Worm (Caenorhabditis elegans) whole organism, early embryonic: ENCODE results near the gene R08A2.1.

Experiments
- B0310.2 ChIP-seq: sonication (generic microtip); optimal IDR thresholded peaks from 2 replicates; lab custom pipeline; 2016; ENCODE audit warnings: mild to moderate bottlenecking, missing genetic modification characterization, missing compliant biosample characterization
- F13C5.2 ChIP-seq: sonication (generic microtip); optimal IDR thresholded peaks from 2 replicates; lab custom pipeline; 2017; ENCODE audit warnings: mild to moderate bottlenecking, missing genetic modification characterization, inconsistent platforms, missing compliant biosample characterization
- ama-1 ChIP-seq: fragments of 150-350 bp; optimal IDR thresholded peaks from 2 replicates; lab custom pipeline; 2014
- ceh-36 ChIP-seq: sonication (generic microtip); optimal IDR thresholded peaks from 2 replicates; lab custom pipeline; 2016; ENCODE audit warnings: missing genetic modification characterization, inconsistent platforms, missing compliant biosample characterization
- flt-1 ChIP-seq: fragments of 200-800 bp; sonication (Bioruptor generic); IDR thresholded peaks from 2 replicates; pipeline ENCODE4 v1.3.6; 2022; ENCODE audit warnings: missing genetic modification characterization, missing compliant biosample characterization
- hmbx-1 ChIP-seq: sonication (generic microtip); optimal IDR thresholded peaks from 2 replicates; lab custom pipeline; 2016; ENCODE audit warnings: mild to moderate bottlenecking, missing genetic modification characterization, missing compliant biosample characterization
- pes-1 ChIP-seq: fragments of 200-800 bp; sonication (Bioruptor generic); IDR thresholded peaks from 2 replicates; pipeline ENCODE4 v1.3.6; 2022; ENCODE audit warnings: missing genetic modification reagents, missing genetic modification characterization, missing compliant biosample characterization
- scrt-1 ChIP-seq: fragments of 200-800 bp; sonication (Bioruptor generic); IDR thresholded peaks from 2 replicates; pipeline ENCODE4 v1.3.6; 2022; ENCODE audit warnings: missing genetic modification characterization, missing compliant biosample characterization
- tbx-11 ChIP-seq: fragments of 200-800 bp; sonication (Bioruptor generic); IDR thresholded peaks from 2 replicates; pipeline ENCODE4 v1.3.6; 2022; ENCODE audit warnings: missing genetic modification characterization, missing compliant biosample characterization
- tbx-37 ChIP-seq: fragments of 200-800 bp; sonication (Bioruptor generic); conservative IDR thresholded peaks from 2 replicates; pipeline ENCODE4 v1.3.6; 2022; ENCODE audit warnings: missing genetic modification reagents, missing genetic modification characterization, missing compliant biosample characterization

- no peak for TF ChIP-seq F13C5.2 (tag; lab: Kevin White, UChicago)
- TF ChIP-seq ama-1 (lab: Kevin White, UChicago), result no peak
- no peak for TF ChIP-seq flt-1 (GFP tag; lab: Robert Waterston, UW)
- no peak for TF ChIP-seq tbx-11 (GFP tag; lab: Robert Waterston, UW)
- no peak for TF ChIP-seq scrt-1 (GFP tag; lab: Robert Waterston, UW)
- no peak for TF ChIP-seq ceh-36 (tag; lab: Kevin White, UChicago)
- no peak for TF ChIP-seq hmbx-1 (tag; lab: Kevin White, UChicago)
- TF ChIP-seq B0310.2 (tag; lab: Kevin White, UChicago), result no peak
- no peak for TF ChIP-seq pes-1 (GFP tag; lab: Robert Waterston, UW)
- no peak for TF ChIP-seq tbx-37 (GFP tag; lab: Robert Waterston, UW)
Observed at ce11 chrV:14741233-14741632, 21.8 kb upstream of the R08A2.1 start, which contains the start of gene Y50E8A.6.
